Worm (Caenorhabditis elegans): ENCODE measurements around the gene H39E23.2.

- TF ChIP-seq mls-2 (tag; optimal IDR thresholded peaks at IDR 0.05), result no peak
- TF ChIP-seq ztf-11 (tag; optimal IDR thresholded peaks at IDR 0.05), result no peak
- TF ChIP-seq lsy-2 (tag; optimal IDR thresholded peaks at IDR 0.05), result no peak
- no peak for TF ChIP-seq elt-3 (tag; optimal IDR thresholded peaks at IDR 0.05)
- no peak for TF ChIP-seq bed-3 (GFP tag; optimal IDR thresholded peaks at IDR 0.05)
- TF ChIP-seq mab-5 (tag; optimal IDR thresholded peaks at IDR 0.05), result no peak
- no peak for TF ChIP-seq nhr-76 (tag; optimal IDR thresholded peaks at IDR 0.05)
- no peak for TF ChIP-seq nhr-28 (tag; optimal IDR thresholded peaks at IDR 0.05)
- TF ChIP-seq hlh-1 (tag; optimal IDR thresholded peaks at IDR 0.05), result no peak
- TF ChIP-seq unc-62 (GFP tag; optimal IDR thresholded peaks at IDR 0.05), result no peak
- no peak for TF ChIP-seq elt-1 (tag; optimal IDR thresholded peaks at IDR 0.05; ENCODE audit: borderline replicate concordance, insufficient read depth)
- no peak for TF ChIP-seq M03D4.4 (tag; optimal IDR thresholded peaks at IDR 0.05)
- TF ChIP-seq blmp-1 (tag; optimal IDR thresholded peaks at IDR 0.05), result no peak
Observed at ce11 chrV:14067816-14068296, 42.3 kb upstream of the H39E23.2 start, which contains the start of gene D1086.17.

All from whole organism, mixed stage, embryonic.